Fruit fly (Drosophila melanogaster) whole organism, adult: ENCODE results near the gene CG14325.

Experiments used
- CG33017 ChIP-seq: fragments of 200-800 bp; sonication (Bioruptor generic); optimal IDR thresholded peaks from 2 replicates; lab custom pipeline; 2018; ENCODE audit warnings: missing biosample characterization, mild to moderate bottlenecking, missing genetic modification characterization, moderate library complexity
- Crg-1 ChIP-seq: fragments of 200-800 bp; sonication (Bioruptor generic); optimal IDR thresholded peaks from 2 replicates; lab custom pipeline; 2016; ENCODE audit warnings: missing biosample characterization, missing genetic modification characterization

DNA sequence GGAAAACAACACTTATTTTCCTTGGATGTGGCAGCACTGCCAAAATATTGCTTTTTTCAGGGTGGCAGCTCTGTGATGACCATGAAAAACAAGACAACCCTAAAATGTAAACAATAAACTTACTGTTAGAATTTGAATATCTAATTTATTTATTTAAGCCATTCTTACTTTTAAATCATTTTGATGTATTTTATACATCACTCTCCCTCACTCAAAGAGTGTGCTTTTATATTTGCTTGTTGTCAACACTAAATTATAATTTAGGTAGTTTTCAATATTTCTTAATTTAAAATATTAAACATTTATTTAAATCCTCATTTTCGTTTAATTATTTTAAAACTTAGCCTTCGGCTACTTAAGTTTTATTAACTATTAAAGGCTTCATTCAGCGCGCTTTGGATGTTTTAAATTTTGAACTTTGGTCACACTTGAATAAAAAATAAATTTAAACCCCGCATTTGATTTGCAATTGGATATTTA, 44.0 kb downstream of the CG14325 start, which contains the start of the genes CG7523 and Mps1:
- no peak for TF ChIP-seq CG33017 (tag; lab: Kevin White, UChicago)
- peak; percentile 47 for TF ChIP-seq Crg-1 (GFP tag; lab: Kevin White, UChicago)
